Worm (Caenorhabditis elegans): ENCODE results near the gene sph-1.

The sph-1 gene

DNA sequence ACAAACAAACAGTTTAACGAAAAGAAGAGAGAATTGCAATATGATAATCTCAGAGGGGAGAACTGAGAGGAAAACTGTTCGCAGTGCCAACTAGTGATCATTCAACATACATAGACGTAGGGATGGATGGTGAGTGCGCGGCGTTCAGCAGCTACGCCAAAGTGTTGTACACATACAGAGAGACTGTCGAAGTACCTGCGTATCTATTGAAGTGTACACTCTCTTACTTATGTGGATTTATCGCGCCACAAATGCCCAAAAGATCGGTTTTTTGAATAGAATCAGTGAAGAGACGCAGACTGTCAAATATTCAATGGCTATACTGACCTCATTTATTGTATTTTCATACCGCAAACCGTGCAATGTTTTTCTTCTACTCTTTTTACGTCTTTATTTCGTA, 36.9 kb upstream of the sph-1 start:
- peak; percentile 51 for TF ChIP-seq elt-3 (tag; optimal IDR thresholded peaks at IDR 0.05)
- peak; percentile 58 for TF ChIP-seq pha-4 (tag; optimal IDR thresholded peaks at IDR 0.05)
- TF ChIP-seq cnd-1 (tag; optimal IDR thresholded peaks at IDR 0.05) = no peak
- no peak for TF ChIP-seq lin-32 (GFP tag; optimal IDR thresholded peaks at IDR 0.05)
- TF ChIP-seq nhr-28 (tag; optimal IDR thresholded peaks at IDR 0.05) = no peak
- no peak for TF ChIP-seq nhr-2 (tag; optimal IDR thresholded peaks at IDR 0.05)
- TF ChIP-seq ham-2 (GFP tag; optimal IDR thresholded peaks at IDR 0.05) = peak; percentile 86
- TF ChIP-seq nhr-237 (tag; optimal IDR thresholded peaks at IDR 0.05) = peak; percentile 29

DNA sequence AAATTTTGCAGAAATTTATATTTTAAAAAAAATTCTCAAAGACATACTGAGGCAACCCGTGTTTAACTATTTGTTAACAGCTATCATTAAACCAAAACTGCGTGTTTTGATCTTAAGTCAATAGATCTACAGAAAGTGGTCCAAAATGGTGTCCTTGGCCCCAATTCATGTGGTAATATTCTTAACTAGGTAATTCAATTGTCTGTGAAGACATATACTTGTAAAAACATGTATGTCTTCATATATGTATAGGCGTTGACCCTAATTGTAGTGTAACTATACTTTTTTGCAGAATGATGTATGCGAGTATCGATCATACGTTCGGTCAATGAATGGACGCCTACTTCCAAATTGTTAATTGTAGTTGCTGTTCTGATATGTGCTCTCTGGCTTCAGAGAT, 36.3 kb upstream of the sph-1 start, which contains the start of gene C07G1.15:
C07G1.15 (plus strand) TSS at position 301 of the 400 bp plus-strand sequence.
- no peak for TF ChIP-seq ces-1 (GFP tag; optimal IDR thresholded peaks at IDR 0.05)
- TF ChIP-seq cnd-1 (tag; optimal IDR thresholded peaks at IDR 0.05) = no peak
- TF ChIP-seq nhr-76 (tag; optimal IDR thresholded peaks at IDR 0.05) = no peak
- TF ChIP-seq flh-1 (GFP tag; optimal IDR thresholded peaks at IDR 0.05) = no peak
- no peak for TF ChIP-seq lin-13 (tag; optimal IDR thresholded peaks at IDR 0.05)
- no peak for TF ChIP-seq ham-2 (GFP tag; optimal IDR thresholded peaks at IDR 0.05)
- no peak for TF ChIP-seq tbx-8 (GFP tag; optimal IDR thresholded peaks at IDR 0.05)
- no peak for TF ChIP-seq nhr-28 (tag; optimal IDR thresholded peaks at IDR 0.05)
- no peak for TF ChIP-seq ztf-11 (tag; optimal IDR thresholded peaks at IDR 0.05)
- no peak for TF ChIP-seq lsy-2 (tag; optimal IDR thresholded peaks at IDR 0.05)
- TF ChIP-seq mep-1 (tag; optimal IDR thresholded peaks at IDR 0.05) = no peak
- TF ChIP-seq elt-3 (tag; optimal IDR thresholded peaks at IDR 0.05) = no peak
- TF ChIP-seq unc-62 (GFP tag; optimal IDR thresholded peaks at IDR 0.05) = no peak
- no peak for TF ChIP-seq unc-39 (tag; optimal IDR thresholded peaks at IDR 0.05)
- no peak for TF ChIP-seq mab-5 (tag; optimal IDR thresholded peaks at IDR 0.05)

DNA sequence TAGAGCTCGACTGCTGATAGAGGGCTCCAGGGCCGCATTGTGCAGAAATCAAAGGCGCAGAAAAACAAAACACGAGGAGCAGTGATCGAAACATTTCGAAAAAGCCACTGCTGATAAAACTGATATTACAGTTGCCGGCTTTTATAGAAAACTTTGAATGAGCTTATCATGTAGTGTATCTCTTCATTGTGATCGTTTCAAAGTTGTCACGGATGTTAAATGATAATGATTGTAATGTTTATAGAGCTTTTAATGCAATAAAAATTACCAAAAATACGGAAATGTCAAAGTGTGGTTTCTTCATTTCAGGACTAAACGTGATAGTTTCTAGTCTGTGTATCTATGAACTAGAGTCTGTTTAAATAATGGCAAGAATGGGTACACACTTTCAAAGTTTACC, 35.3 kb upstream of the sph-1 start, which contains the start of gene clec-52:
clec-52 (minus strand) TSS at position 101 of the 400 bp plus-strand sequence.
- no peak for TF ChIP-seq unc-62 (GFP tag; optimal IDR thresholded peaks at IDR 0.05)
- TF ChIP-seq mep-1 (tag; optimal IDR thresholded peaks at IDR 0.05) = no peak
- no peak for TF ChIP-seq elt-1 (tag; optimal IDR thresholded peaks at IDR 0.05; ENCODE audit: borderline replicate concordance, insufficient read depth)
- no peak for TF ChIP-seq flh-1 (GFP tag; optimal IDR thresholded peaks at IDR 0.05)
- no peak for TF ChIP-seq ces-1 (GFP tag; optimal IDR thresholded peaks at IDR 0.05)
- no peak for TF ChIP-seq sptf-1 (tag; optimal IDR thresholded peaks at IDR 0.05)
- no peak for TF ChIP-seq lsy-2 (tag; optimal IDR thresholded peaks at IDR 0.05)
- TF ChIP-seq lin-32 (GFP tag; optimal IDR thresholded peaks at IDR 0.05) = no peak
- TF ChIP-seq ztf-11 (tag; optimal IDR thresholded peaks at IDR 0.05) = no peak
- TF ChIP-seq blmp-1 (tag; optimal IDR thresholded peaks at IDR 0.05) = no peak
- TF ChIP-seq unc-120 (tag; optimal IDR thresholded peaks at IDR 0.05; ENCODE audit: poor library complexity, severe bottlenecking) = no peak
- no peak for TF ChIP-seq ceh-39 (tag; optimal IDR thresholded peaks at IDR 0.05)
- no peak for TF ChIP-seq zip-8 (tag; optimal IDR thresholded peaks at IDR 0.05)

DNA sequence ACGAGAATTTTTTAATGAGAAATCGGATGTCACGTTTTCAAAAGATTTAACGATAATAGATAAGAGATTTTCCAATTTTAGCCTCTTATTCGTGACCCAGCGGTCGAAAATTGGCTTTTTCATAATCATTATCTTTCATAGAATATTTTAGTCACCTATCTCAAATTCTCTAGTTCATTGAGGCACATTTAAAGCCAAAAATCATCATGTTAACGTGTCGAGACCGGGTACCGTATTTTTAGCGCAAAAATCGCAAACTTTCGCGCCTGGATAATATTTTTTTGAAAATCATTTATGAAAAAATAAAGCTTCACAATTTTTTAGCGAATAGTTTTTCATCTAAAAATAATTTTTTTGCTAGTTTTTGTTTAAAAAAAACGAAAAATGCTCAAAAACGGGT, 32.6 kb upstream of the sph-1 start, which contains the start of gene B0218.7:
B0218.7 (minus strand) TSS at position 101 of the 400 bp plus-strand sequence.
- no peak for TF ChIP-seq hlh-1 (tag; optimal IDR thresholded peaks at IDR 0.05)
- no peak for TF ChIP-seq ceh-43 (GFP tag; optimal IDR thresholded peaks at IDR 0.05)
- TF ChIP-seq ces-1 (GFP tag; optimal IDR thresholded peaks at IDR 0.05) = no peak
- TF ChIP-seq nhr-12 (tag; optimal IDR thresholded peaks at IDR 0.05) = no peak
- no peak for TF ChIP-seq sem-2 (GFP tag; optimal IDR thresholded peaks at IDR 0.05)
- TF ChIP-seq nhr-237 (tag; optimal IDR thresholded peaks at IDR 0.05) = no peak
- TF ChIP-seq mep-1 (tag; optimal IDR thresholded peaks at IDR 0.05) = no peak
- TF ChIP-seq lin-32 (GFP tag; optimal IDR thresholded peaks at IDR 0.05) = no peak
- TF ChIP-seq snpc-4 (tag; optimal IDR thresholded peaks at IDR 0.05) = no peak
- TF ChIP-seq elt-1 (tag; optimal IDR thresholded peaks at IDR 0.05; ENCODE audit: borderline replicate concordance, insufficient read depth) = no peak
- no peak for TF ChIP-seq tbx-8 (GFP tag; optimal IDR thresholded peaks at IDR 0.05)
- no peak for TF ChIP-seq bed-3 (GFP tag; optimal IDR thresholded peaks at IDR 0.05)
- no peak for TF ChIP-seq ham-2 (GFP tag; optimal IDR thresholded peaks at IDR 0.05)
- no peak for TF ChIP-seq mls-2 (tag; optimal IDR thresholded peaks at IDR 0.05)

DNA sequence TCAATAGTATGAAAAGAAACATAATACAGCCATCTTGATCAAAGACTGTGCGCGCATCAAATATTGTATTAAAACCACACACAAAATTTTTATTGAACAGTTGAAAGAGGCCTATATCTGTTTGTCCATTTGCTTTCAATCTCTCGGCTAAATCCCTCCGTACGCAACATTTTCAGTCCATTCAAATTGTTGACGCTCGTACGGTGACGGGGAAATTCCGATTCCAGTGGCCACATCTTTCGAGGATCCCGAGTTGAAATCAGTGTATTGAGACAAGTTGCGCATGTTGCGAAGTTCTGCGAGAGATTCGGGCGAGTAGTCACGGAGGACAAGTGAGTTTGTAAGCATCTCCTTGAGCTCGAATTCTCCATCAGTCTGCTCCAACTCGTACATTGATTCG, 31.2 kb upstream of the sph-1 start:
- TF ChIP-seq ham-2 (GFP tag; optimal IDR thresholded peaks at IDR 0.05) (no peak), ces-1 (GFP tag; optimal IDR thresholded peaks at IDR 0.05) (no peak)

Data from whole organism, mixed stage, embryonic.